Worm (Caenorhabditis elegans): ENCODE measurements around the gene math-25.

DNA sequence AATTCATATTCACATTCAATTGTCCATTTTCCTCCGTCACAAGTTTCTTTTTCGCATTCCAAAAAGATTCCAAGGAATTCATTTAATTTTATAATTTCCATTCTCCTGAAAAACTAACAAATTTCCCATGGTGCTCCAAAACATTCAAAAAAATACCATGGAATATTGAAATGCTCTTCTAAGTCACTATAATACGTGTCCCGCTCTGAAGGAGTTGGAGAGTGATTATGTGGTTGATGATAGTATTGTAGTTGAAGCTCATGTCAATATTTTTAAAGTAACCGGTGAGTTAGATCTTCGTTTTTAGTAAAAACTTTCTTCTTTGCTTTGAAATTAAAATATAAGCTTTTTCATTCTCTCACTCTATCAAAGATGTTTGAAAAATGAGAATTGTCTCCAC lies 5.2 kb upstream of the math-25 start, which contains the start of gene math-9:
- TF ChIP-seq ama-1 (optimal IDR thresholded peaks at IDR 0.05) (no peak), F13C5.2 (tag; optimal IDR thresholded peaks at IDR 0.05) (no peak), sea-1 (GFP tag; conservative IDR thresholded peaks at IDR 0.05) (no peak), tbx-37 (GFP tag; conservative IDR thresholded peaks at IDR 0.05) (no peak), scrt-1 (GFP tag; IDR thresholded peaks at IDR 0.05) (no peak), flt-1 (GFP tag; IDR thresholded peaks at IDR 0.05) (no peak)
